Fruit fly (Drosophila melanogaster): ENCODE results near the gene CG6660.

dm6 chr3R:22911049-22911448 is 12.1 kb upstream of the CG6660 start:
- no peak for TF ChIP-seq gl (tag; optimal IDR thresholded peaks at IDR 0.05)
- TF ChIP-seq CG10348 (GFP tag; IDR thresholded peaks at IDR 0.05), result no peak
- TF ChIP-seq CG32121 (GFP tag; IDR thresholded peaks at IDR 0.05), result no peak
- peak; percentile 38 for TF ChIP-seq CG15710 (tag; optimal IDR thresholded peaks at IDR 0.05)
- 0 out of 3 replicates have a peak, but pooled peaks have one; percentile 39 for TF ChIP-seq CG4496 (GFP tag; IDR thresholded peaks at IDR 0.05)
- TF ChIP-seq fd96Ca (GFP tag; IDR thresholded peaks at IDR 0.05), result peak; percentile 42; the same call in 1 of the 3 replicates
- TF ChIP-seq Ets98B (GFP tag; IDR thresholded peaks at IDR 0.05), result no peak
- TF ChIP-seq Pif1A (GFP tag; optimal IDR thresholded peaks at IDR 0.05), result no peak
- TF ChIP-seq CG14655 (GFP tag; optimal IDR thresholded peaks at IDR 0.05), result peak; percentile 44
- TF ChIP-seq D1 (tag; optimal IDR thresholded peaks at IDR 0.05), result no peak
- no peak for TF ChIP-seq Pif1B (GFP tag; optimal IDR thresholded peaks at IDR 0.05)
- TF ChIP-seq CG8301 (tag; optimal IDR thresholded peaks at IDR 0.05), result peak; percentile 26
- peak; percentile 57 for TF ChIP-seq CG8159 (tag; optimal IDR thresholded peaks at IDR 0.05)
- no peak for TF ChIP-seq Snoo (tag; optimal IDR thresholded peaks at IDR 0.05)

Measured in whole organism, pupa.